Worm (Caenorhabditis elegans) whole organism, L4/young adult: ENCODE measurements around the gene T20B3.1.

Source experiments
- W03F9.2 ChIP-seq: fragments of 150-350 bp; optimal IDR thresholded peaks from 2 replicates; lab custom pipeline; 2014; ENCODE audit warnings: missing biosample characterization, missing genetic modification characterization
- dao-5 ChIP-seq: sonication (generic microtip); optimal IDR thresholded peaks from 2 replicates; lab custom pipeline; 2016; ENCODE audit warnings: missing genotype, missing genetic modification characterization, moderate library complexity, missing compliant biosample characterization
- him-1 ChIP-seq: sonication (generic microtip); optimal IDR thresholded peaks from 2 replicates; lab custom pipeline; 2016; ENCODE audit warnings: missing genotype, missing genetic modification reagents, missing genetic modification characterization, missing compliant biosample characterization

ce11 chrV:16815261-16815660 is at the start of gene T20B3.1:
- TF ChIP-seq dao-5 (tag; lab: Kevin White, UChicago) (no peak), him-1 (tag; lab: Kevin White, UChicago) (no peak), W03F9.2 (tag; lab: Kevin White, UChicago) (no peak)
